Fruit fly (Drosophila melanogaster) whole organism, embryonic: Measurements from ENCODE around the gene Prtl99C.
A peak's percentile ranks its signal among the peaks of the same experiment; 100 is the strongest.

Source experiments
- Abd-B ChIP-seq: fragments of 200-800 bp; sonication (Bioruptor generic); optimal IDR thresholded peaks from 2 replicates; lab custom pipeline; 2018; ENCODE audit warnings: missing biosample characterization, mild to moderate bottlenecking, missing genetic modification characterization, moderate library complexity
- Adf1 ChIP-seq: fragments of 200-800 bp; sonication (Bioruptor generic); IDR thresholded peaks from 2 replicates; pipeline ENCODE4 v1.3.6; 2022; ENCODE audit warnings: missing biosample characterization, missing genetic modification characterization
- Atf3 ChIP-seq: fragments of 200-800 bp; sonication (Bioruptor generic); optimal IDR thresholded peaks from 3 replicates; lab custom pipeline; 2016; ENCODE audit warnings: missing biosample characterization, missing genetic modification characterization
- Awh ChIP-seq: fragments of 200-800 bp; sonication (Bioruptor generic); IDR thresholded peaks from 2 replicates; pipeline ENCODE4, ENCODE4 v1.3.6; 2022; ENCODE audit warnings: missing biosample characterization, missing genetic modification characterization
- B-H2 ChIP-seq: fragments of 200-800 bp; sonication (Bioruptor generic); optimal IDR thresholded peaks from 2 replicates; lab custom pipeline; 2018; ENCODE audit warnings: missing biosample characterization, mild to moderate bottlenecking, missing genetic modification characterization
- BEAF-32 ChIP-seq: fragments of 200-800 bp; sonication (Bioruptor generic); optimal IDR thresholded peaks from 3 replicates; lab custom pipeline; 2017; ENCODE audit warnings: missing biosample characterization, missing genetic modification characterization, mild to moderate bottlenecking, moderate library complexity, missing genetic modification reagents
- Bgb ChIP-seq: fragments of 200-800 bp; sonication (Bioruptor generic); IDR thresholded peaks from 2 replicates; pipeline ENCODE4 v1.3.6; 2022; ENCODE audit warnings: missing biosample characterization, missing genetic modification characterization; ENCODE audit not compliant: partially characterized antibody
- CG10209 ChIP-seq: fragments of 200-800 bp; sonication (Bioruptor generic); optimal IDR thresholded peaks from 3 replicates; lab custom pipeline; 2017; ENCODE audit warnings: missing biosample characterization, mild to moderate bottlenecking, missing genetic modification characterization, missing genetic modification reagents
- CG14667 ChIP-seq: fragments of 200-800 bp; sonication (Bioruptor generic); IDR thresholded peaks from 2 replicates; pipeline ENCODE4 v1.3.6; 2022; ENCODE audit warnings: missing biosample characterization, missing genetic modification characterization
- CG14965 ChIP-seq: fragments of 200-800 bp; sonication (Bioruptor generic); optimal IDR thresholded peaks from 2 replicates; lab custom pipeline; 2016; ENCODE audit warnings: missing biosample characterization, missing genetic modification characterization, borderline replicate concordance
- CG15514 ChIP-seq: fragments of 200-800 bp; sonication (Bioruptor generic); optimal IDR thresholded peaks from 3 replicates; lab custom pipeline; 2017; ENCODE audit warnings: missing biosample characterization, missing genetic modification characterization, mild to moderate bottlenecking, moderate library complexity, missing genetic modification reagents
- CG17359 ChIP-seq: fragments of 200-800 bp; sonication (Bioruptor generic); optimal IDR thresholded peaks from 3 replicates; lab custom pipeline; 2018; ENCODE audit warnings: missing biosample characterization, mild to moderate bottlenecking, missing genetic modification characterization, moderate library complexity
- CG18599 ChIP-seq: fragments of 200-800 bp; sonication (Bioruptor generic); optimal IDR thresholded peaks from 3 replicates; lab custom pipeline; 2017; ENCODE audit warnings: missing biosample characterization, missing genetic modification characterization, mild to moderate bottlenecking, moderate library complexity, missing genetic modification reagents
- CG31441 ChIP-seq: fragments of 200-800 bp; sonication (Bioruptor generic); IDR thresholded peaks from 2 replicates; pipeline ENCODE4 v1.3.6; 2022; ENCODE audit warnings: missing biosample characterization, missing genetic modification characterization
- CG4282 ChIP-seq: fragments of 200-800 bp; sonication (Bioruptor generic); optimal IDR thresholded peaks from 2 replicates; lab custom pipeline; 2016; ENCODE audit warnings: missing biosample characterization, missing genetic modification characterization
- CG43689 ChIP-seq: fragments of 200-800 bp; sonication (Bioruptor generic); IDR thresholded peaks from 2 replicates; pipeline ENCODE4 v1.3.6; 2022; ENCODE audit warnings: missing biosample characterization, missing genetic modification characterization
- CG4424 ChIP-seq: fragments of 200-800 bp; sonication (Bioruptor generic); optimal IDR thresholded peaks from 3 replicates; lab custom pipeline; 2016; ENCODE audit warnings: missing biosample characterization, missing genetic modification characterization
- CG4617 ChIP-seq: fragments of 200-800 bp; sonication (Bioruptor generic); optimal IDR thresholded peaks from 3 replicates; lab custom pipeline; 2016; ENCODE audit warnings: missing biosample characterization, missing genetic modification characterization, borderline replicate concordance
- CG6765 ChIP-seq: fragments of 200-800 bp; sonication (Bioruptor generic); optimal IDR thresholded peaks from 3 replicates; lab custom pipeline; 2017; ENCODE audit warnings: missing biosample characterization, mild to moderate bottlenecking, missing genetic modification characterization
- CG7987 ChIP-seq: fragments of 200-800 bp; sonication (Bioruptor generic); optimal IDR thresholded peaks from 2 replicates; lab custom pipeline; 2018; ENCODE audit warnings: missing biosample characterization, mild to moderate bottlenecking, missing genetic modification characterization, moderate library complexity
- CG9727 ChIP-seq: fragments of 200-800 bp; sonication (Bioruptor generic); optimal IDR thresholded peaks from 3 replicates; lab custom pipeline; 2017; ENCODE audit warnings: missing biosample characterization, mild to moderate bottlenecking, missing genetic modification characterization
- CG9932 ChIP-seq: fragments of 200-800 bp; sonication (Bioruptor generic); IDR thresholded peaks from 2 replicates; pipeline ENCODE4 v1.3.6; 2022; ENCODE audit warnings: missing biosample characterization, missing genetic modification characterization
- Dref ChIP-seq: fragments of 200-800 bp; sonication (Bioruptor generic); IDR thresholded peaks from 2 replicates; pipeline ENCODE4 v1.3.6; 2022; ENCODE audit warnings: missing biosample characterization, missing genetic modification characterization
- GATAe ChIP-seq: fragments of 200-800 bp; sonication (Bioruptor generic); conservative IDR thresholded peaks from 2 replicates; pipeline ENCODE4 v1.3.6; 2022; ENCODE audit warnings: missing biosample characterization, missing genetic modification characterization
- HHEX ChIP-seq: fragments of 200-800 bp; sonication (Bioruptor generic); optimal IDR thresholded peaks from 3 replicates; lab custom pipeline; 2017; ENCODE audit warnings: missing biosample characterization, mild to moderate bottlenecking, missing genetic modification characterization, missing genetic modification reagents
- Hr78 ChIP-seq, 2 experiments: fragments of 200-800 bp in 1 of 2; fragments of >200 bp in 1 of 2; sonication (Bioruptor generic) in 1 of 2; optimal IDR thresholded peaks; 2 replicates each; lab custom pipeline; 2017 to 2019; ENCODE audit warnings: missing biosample characterization in 2 of 2, missing genetic modification characterization in 2 of 2, mild to moderate bottlenecking in 1 of 2, moderate library complexity in 1 of 2
- MTF-1 ChIP-seq: fragments of 200-800 bp; sonication (Bioruptor generic); optimal IDR thresholded peaks from 2 replicates; lab custom pipeline; 2018; ENCODE audit warnings: missing biosample characterization, mild to moderate bottlenecking, missing genetic modification characterization, borderline replicate concordance
- PHDP ChIP-seq: fragments of 200-800 bp; sonication (Bioruptor generic); optimal IDR thresholded peaks from 3 replicates; lab custom pipeline; 2018; ENCODE audit warnings: missing biosample characterization, mild to moderate bottlenecking, missing genetic modification characterization, moderate library complexity
- Ravus ChIP-seq: fragments of 200-800 bp; sonication (Bioruptor generic); IDR thresholded peaks from 2 replicates; pipeline ENCODE4 v1.3.6; 2022; ENCODE audit warnings: missing biosample characterization, missing genetic modification characterization
- Tbp ChIP-seq: fragments of >200 bp; optimal IDR thresholded peaks from 2 replicates; lab custom pipeline; 2018; ENCODE audit warnings: missing biosample characterization, missing genetic modification characterization
- Vsx1 ChIP-seq: fragments of 200-800 bp; sonication (Bioruptor generic); optimal IDR thresholded peaks from 2 replicates; lab custom pipeline; 2017; ENCODE audit warnings: missing biosample characterization, mild to moderate bottlenecking, missing genetic modification characterization, missing genetic modification reagents
- abd-A ChIP-seq: fragments of 200-800 bp; sonication (Bioruptor generic); optimal IDR thresholded peaks from 3 replicates; lab custom pipeline; 2019; ENCODE audit warnings: missing biosample characterization, mild to moderate bottlenecking, missing genetic modification characterization, moderate library complexity
- ash1 ChIP-seq: fragments of 200-800 bp; sonication (Bioruptor generic); optimal IDR thresholded peaks from 2 replicates; lab custom pipeline; 2018; ENCODE audit warnings: missing biosample characterization, mild to moderate bottlenecking, missing genetic modification characterization
- bsh ChIP-seq, 2 experiments: fragments of 200-800 bp; sonication (Bioruptor generic); optimal IDR thresholded peaks; 2 replicates each; lab custom pipeline; 2017 to 2018; ENCODE audit warnings: mild to moderate bottlenecking in 2 of 2, missing biosample characterization in 2 of 2, missing genetic modification characterization in 2 of 2, moderate library complexity in 1 of 2
- cas ChIP-seq: fragments of 200-800 bp; sonication (Bioruptor generic); IDR thresholded peaks from 2 replicates; pipeline ENCODE4 v1.3.6; 2022; ENCODE audit warnings: missing biosample characterization, missing genetic modification characterization
- cato ChIP-seq: fragments of 200-800 bp; sonication (Bioruptor generic); optimal IDR thresholded peaks from 2 replicates; lab custom pipeline; 2016; ENCODE audit warnings: missing biosample characterization, missing genetic modification characterization, borderline replicate concordance
- eve ChIP-seq, 2 experiments: fragments of >200 bp; optimal IDR thresholded peaks; 2 replicates each; lab custom pipeline; 2017; ENCODE audit warnings: missing biosample characterization in 2 of 2, missing genetic modification characterization in 2 of 2
- gem ChIP-seq: fragments of 200-800 bp; sonication (Bioruptor generic); optimal IDR thresholded peaks from 2 replicates; lab custom pipeline; 2019; ENCODE audit warnings: missing biosample characterization, mild to moderate bottlenecking, missing genetic modification characterization, moderate library complexity
- hkb ChIP-seq, 2 experiments: fragments of 200-800 bp in 1 of 2; fragments of >200 bp in 1 of 2; sonication (Bioruptor generic) in 1 of 2; IDR thresholded peaks in 1 of 2; optimal IDR thresholded peaks in 1 of 2; 2 replicates each; pipeline versions ENCODE4 v1.3.6 to Lab custom; 2017 to 2022; ENCODE audit warnings: missing biosample characterization in 1 of 2, missing genetic modification characterization in 1 of 2
- ken ChIP-seq: fragments of 200-800 bp; sonication (Bioruptor generic); IDR thresholded peaks from 3 replicates; pipeline ENCODE4 v1.3.6; 2022; ENCODE audit warnings: missing biosample characterization, missing genetic modification characterization
- oc ChIP-seq: fragments of 200-800 bp; sonication (Bioruptor generic); optimal IDR thresholded peaks from 2 replicates; lab custom pipeline; 2018; ENCODE audit warnings: missing biosample characterization, mild to moderate bottlenecking, missing genetic modification characterization, moderate library complexity
- pb ChIP-seq: fragments of 200-800 bp; sonication (Bioruptor generic); optimal IDR thresholded peaks from 3 replicates; lab custom pipeline; 2016; ENCODE audit warnings: missing biosample characterization, missing genetic modification characterization
- pita ChIP-seq: fragments of 200-800 bp; sonication (Bioruptor generic); optimal IDR thresholded peaks from 2 replicates; lab custom pipeline; 2017; ENCODE audit warnings: missing biosample characterization, mild to moderate bottlenecking, missing genetic modification characterization
- row ChIP-seq: fragments of 200-800 bp; sonication (Bioruptor generic); IDR thresholded peaks from 3 replicates; pipeline ENCODE4 v1.3.6; 2022; ENCODE audit warnings: missing biosample characterization, missing genetic modification characterization
- salm ChIP-seq: fragments of 200-800 bp; sonication (Bioruptor generic); optimal IDR thresholded peaks from 2 replicates; lab custom pipeline; 2018; ENCODE audit warnings: missing biosample characterization, mild to moderate bottlenecking, missing genetic modification characterization
- sens ChIP-seq: fragments of 200-800 bp; sonication (Bioruptor generic); peaks from one replicate; lab custom pipeline; 2016; ENCODE audit warnings: missing biosample characterization, missing genetic modification characterization
- tap ChIP-seq: fragments of 200-800 bp; optimal IDR thresholded peaks from 3 replicates; lab custom pipeline; 2019; ENCODE audit warnings: missing biosample characterization, mild to moderate bottlenecking, missing genetic modification characterization, moderate library complexity
- tll ChIP-seq, 2 experiments: fragments of 200-800 bp in 1 of 2; fragments of >200 bp in 1 of 2; sonication (Bioruptor generic) in 1 of 2; optimal IDR thresholded peaks; 2 replicates each; lab custom pipeline; 2017 to 2019; ENCODE audit warnings: missing biosample characterization in 2 of 2, missing genetic modification characterization in 2 of 2, mild to moderate bottlenecking in 1 of 2, moderate library complexity in 1 of 2

Gene Prtl99C

dm6 chr3R:29802753-29803313, 32.9 kb upstream of the Prtl99C start, which contains the start of the genes Etfb and CG7789 (continued):
- TF ChIP-seq CG18599, result peak; percentile 36
- no peak for TF ChIP-seq eve (GFP tag; optimal IDR thresholded peaks at IDR 0.05; lab: Kevin White, UChicago)
- peak; percentile 91 for TF ChIP-seq CG4617 (GFP tag; lab: Kevin White, UChicago)
- peak; percentile 58 for TF ChIP-seq Awh (GFP tag; lab: Robert Waterston, UW)
- TF ChIP-seq CG4282 (GFP tag; lab: Kevin White, UChicago), result peak; percentile 58
- TF ChIP-seq CG43689 (GFP tag; lab: Robert Waterston, UW), result 0 out of 2 replicates have a peak, but pooled peaks have one; percentile 36
- TF ChIP-seq BEAF-32 (GFP tag; lab: Kevin White, UChicago), result peak; percentile 92
- peak; percentile 74 for TF ChIP-seq CG15514 (GFP tag; lab: Kevin White, UChicago)
- TF ChIP-seq cas (GFP tag; lab: Robert Waterston, UW), result peak; percentile 42; the same call in 1 of the 2 replicates
- no peak for TF ChIP-seq Hr78 (GFP tag; optimal IDR thresholded peaks at IDR 0.05; lab: Kevin White, UChicago)
- peak; percentile 58 for TF ChIP-seq hkb (optimal IDR thresholded peaks at IDR 0.05; lab: Kevin White, UChicago)
- peak; percentile 81 for TF ChIP-seq hkb (GFP tag; IDR thresholded peaks at IDR 0.05; lab: Robert Waterston, UW)
- TF ChIP-seq Atf3 (GFP tag; lab: Kevin White, UChicago), result peak; percentile 64
- TF ChIP-seq row (GFP tag; lab: Robert Waterston, UW), result peak; percentile 93
- TF ChIP-seq gem (tag; lab: Kevin White, UChicago), result no peak
- peak; percentile 96 for TF ChIP-seq sens (GFP tag; lab: Kevin White, UChicago)
- TF ChIP-seq abd-A (tag; lab: Kevin White, UChicago), result no peak
- peak; percentile 67 to 96 for TF ChIP-seq bsh (GFP tag; optimal IDR thresholded peaks at IDR 0.05; lab: Kevin White, UChicago)
- no peak for TF ChIP-seq B-H2
- TF ChIP-seq CG6765 (GFP tag; lab: Kevin White, UChicago), result peak; percentile 57
- TF ChIP-seq CG31441 (GFP tag; lab: Robert Waterston, UW), result no peak
- TF ChIP-seq oc, result no peak
- TF ChIP-seq cato (GFP tag; lab: Kevin White, UChicago), result peak; percentile 57
- TF ChIP-seq CG10209, result peak; percentile 59
- TF ChIP-seq tll (GFP tag; optimal IDR thresholded peaks at IDR 0.05; lab: Kevin White, UChicago), result no peak
- TF ChIP-seq ken, result peak; percentile 78
- no peak for TF ChIP-seq CG4424
- TF ChIP-seq tap (tag; lab: Kevin White, UChicago), result no peak
- 0 out of 2 replicates have a peak, but pooled peaks have one; percentile 3 for TF ChIP-seq Ravus (GFP tag; lab: Robert Waterston, UW)
- peak; percentile 74 for TF ChIP-seq Abd-B
- peak; percentile 59; the same call in 1 of the 2 replicates for TF ChIP-seq GATAe
- peak; percentile 61 for TF ChIP-seq CG9727 (GFP tag; lab: Kevin White, UChicago)
- TF ChIP-seq Tbp, result no peak
- TF ChIP-seq Adf1 (GFP tag; lab: Robert Waterston, UW), result peak; percentile 77
- peak; percentile 86 for TF ChIP-seq Bgb (GFP tag; lab: Robert Waterston, UW)
- TF ChIP-seq CG14965 (GFP tag; lab: Kevin White, UChicago), result no peak
- TF ChIP-seq pb, result peak; percentile 79
- TF ChIP-seq pita (GFP tag; lab: Kevin White, UChicago), result no peak
- TF ChIP-seq MTF-1, result no peak
- TF ChIP-seq CG14667 (GFP tag; lab: Robert Waterston, UW), result peak; percentile 36
- peak; percentile 50 for TF ChIP-seq Dref (GFP tag; lab: Robert Waterston, UW)
- peak; percentile 85 for TF ChIP-seq CG9932 (GFP tag; lab: Robert Waterston, UW)
- peak; percentile 57 for TF ChIP-seq HHEX (GFP tag; lab: Kevin White, UChicago)
- TF ChIP-seq PHDP, result no peak
- peak; percentile 31 for TF ChIP-seq salm
- TF ChIP-seq ash1 (GFP tag; lab: Kevin White, UChicago), result no peak
- TF ChIP-seq CG17359 (tag; lab: Kevin White, UChicago), result peak; percentile 39
- TF ChIP-seq CG7987, result no peak
- TF ChIP-seq Vsx1 (GFP tag; lab: Kevin White, UChicago), result no peak
